1 worm cellular context compared by ENCODE assay signal in genomic region chrII:6734674-6735073, ce11.
TF ChIP-seq lines count a peak whose summit lies in the region.

T14B4.3 (plus strand) TSS chrII:6734937.

TF ChIP-seq in whole organism, L1 larva, 84 proteins besides CTCF, POLR2A, EP300 and RAD21 (continued from another document):
- TF ChIP-seq snpc-4 (tag; optimal IDR thresholded peaks at IDR 0.05; lab: Kevin White, UChicago) (no peak), isw-1 (GFP tag; IDR thresholded peaks at IDR 0.05; lab: Robert Waterston, UW) (peak; percentile 32), nhr-76 (tag; optimal IDR thresholded peaks at IDR 0.05; lab: Kevin White, UChicago) (no peak), vab-15 (tag; optimal IDR thresholded peaks at IDR 0.05; lab: Kevin White, UChicago) (peak; percentile 20), ceh-63 (GFP tag; optimal IDR thresholded peaks at IDR 0.05; lab: Kevin White, UChicago) (no peak), mdl-1 (tag; optimal IDR thresholded peaks at IDR 0.05; lab: Kevin White, UChicago) (peak in 1 of 2 experiments; percentile 35), egl-13 (tag; optimal IDR thresholded peaks at IDR 0.05; lab: Kevin White, UChicago) (no peak), pag-3 (tag; optimal IDR thresholded peaks at IDR 0.05; lab: Kevin White, UChicago; ENCODE audit: borderline replicate concordance, insufficient read depth) (no peak), nhr-237 (tag; optimal IDR thresholded peaks at IDR 0.05; lab: Kevin White, UChicago) (peak; percentile 6), nhr-90 (tag; optimal IDR thresholded peaks at IDR 0.05; lab: Kevin White, UChicago; ENCODE audit: poor library complexity) (peak; percentile 59), mep-1 (tag; optimal IDR thresholded peaks at IDR 0.05; lab: Kevin White, UChicago) (peak; percentile 57), fkh-8 (tag; optimal IDR thresholded peaks at IDR 0.05; lab: Kevin White, UChicago) (peak; percentile 56), efl-3 (GFP tag; optimal IDR thresholded peaks at IDR 0.05; lab: Kevin White, UChicago) (no peak), ces-1 (GFP tag; optimal IDR thresholded peaks at IDR 0.05; lab: Kevin White, UChicago) (no peak), dpl-1 (GFP tag; optimal IDR thresholded peaks at IDR 0.05; lab: Kevin White, UChicago) (peak; percentile 53 to 72 (median 71)), ets-5 (GFP tag; IDR thresholded peaks at IDR 0.05; lab: Robert Waterston, UW) (no peak), hlh-4 (tag; optimal IDR thresholded peaks at IDR 0.05; lab: Kevin White, UChicago) (no peak), hpl-2 (GFP tag; optimal IDR thresholded peaks at IDR 0.05; lab: Kevin White, UChicago) (no peak), lin-35 (GFP tag; optimal IDR thresholded peaks at IDR 0.05; lab: Kevin White, UChicago) (peak; percentile 57 to 85), dsc-1 (tag; optimal IDR thresholded peaks at IDR 0.05; lab: Kevin White, UChicago) (peak; percentile 15), pqm-1 (tag; optimal IDR thresholded peaks at IDR 0.05; lab: Kevin White, UChicago) (no peak), sptf-1 (tag; optimal IDR thresholded peaks at IDR 0.05; lab: Kevin White, UChicago) (no peak)
